Worm (Caenorhabditis elegans) whole organism, midembryonic: ENCODE measurements around the gene srlf-2.

ENCODE experiments used
- flt-1 ChIP-seq: fragments of 200-800 bp; sonication (Bioruptor generic); IDR thresholded peaks from 2 replicates; pipeline ENCODE4 v1.3.6; 2022; ENCODE audit warnings: missing genetic modification characterization, missing compliant biosample characterization
- ztf-23 ChIP-seq: fragments of 200-800 bp; sonication (Bioruptor generic); IDR thresholded peaks from 2 replicates; pipeline ENCODE4 v1.3.6; 2022; ENCODE audit warnings: missing genetic modification reagents, missing genetic modification characterization, missing compliant biosample characterization

DNA sequence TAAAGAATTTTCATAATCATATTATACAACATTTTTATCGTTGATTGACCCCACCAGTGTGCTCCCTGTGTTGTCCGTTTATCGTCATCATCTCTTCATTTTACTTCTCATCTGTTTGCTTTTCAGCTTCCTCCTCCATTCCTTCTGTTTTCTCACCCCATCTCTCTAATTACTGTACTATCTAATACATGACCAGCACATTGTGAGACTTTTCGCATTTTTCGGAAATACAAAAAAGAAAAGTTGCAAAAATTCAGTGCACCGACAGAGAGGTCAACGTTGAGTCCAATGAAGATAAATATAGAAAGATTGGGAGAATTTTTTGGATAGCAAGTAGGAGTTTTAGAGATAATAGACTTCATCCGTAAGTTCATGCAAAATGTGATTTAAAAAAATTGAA lies 29.9 kb downstream of the srlf-2 start:
- TF ChIP-seq flt-1 (GFP tag; lab: Robert Waterston, UW) (no peak), ztf-23 (GFP tag; lab: Robert Waterston, UW) (no peak)
